Fruit fly (Drosophila melanogaster): ENCODE data around the gene Mal-B2.

DNA sequence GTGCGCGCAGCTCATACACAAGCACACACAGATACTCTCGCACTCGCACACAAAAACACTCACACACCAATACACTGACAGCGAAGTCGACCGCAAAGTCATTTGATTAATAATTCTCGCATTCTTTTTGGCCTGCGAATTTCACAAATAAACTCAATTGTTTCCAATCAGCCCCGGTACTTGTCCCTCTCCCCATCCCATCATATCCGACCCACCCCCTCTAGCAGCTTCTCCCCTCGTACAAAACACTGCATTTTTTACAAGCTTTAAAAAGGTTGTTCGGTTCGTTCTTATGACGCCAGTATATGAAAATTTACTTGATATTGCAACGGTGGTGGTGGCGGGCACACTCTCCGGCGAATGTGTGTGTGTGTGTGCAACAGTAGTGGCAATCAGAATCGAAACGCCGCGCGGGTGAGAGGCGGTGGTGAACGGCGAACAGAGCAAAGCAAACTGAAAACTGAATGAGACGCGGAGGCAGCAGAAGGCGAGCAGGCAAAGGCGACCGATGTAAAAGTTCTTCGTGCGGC, 42.0 kb upstream of the Mal-B2 start:
- TF ChIP-seq CG8478 (optimal IDR thresholded peaks at IDR 0.05), result no peak
- no peak for TF ChIP-seq CTCF (optimal IDR thresholded peaks at IDR 0.05)
